Worm (Caenorhabditis elegans): ENCODE data around the gene mob-1.

ce11 chrIV:11897710-11898109 lies 37.4 kb downstream of the mob-1 start:
- TF ChIP-seq ceh-36 (tag; optimal IDR thresholded peaks at IDR 0.05) (no peak), ceh-13 (GFP tag; optimal IDR thresholded peaks at IDR 0.05) (no peak), ama-1 (optimal IDR thresholded peaks at IDR 0.05) (no peak), hmbx-1 (tag; optimal IDR thresholded peaks at IDR 0.05) (no peak), tbx-11 (GFP tag; IDR thresholded peaks at IDR 0.05) (no peak)
